Worm (Caenorhabditis elegans) whole organism, late embryonic: ENCODE data around the gene C06E2.5.

Experiments used
- C08G9.2 ChIP-seq: sonication (generic microtip); optimal IDR thresholded peaks from 2 replicates; lab custom pipeline; 2016; ENCODE audit warnings: mild to moderate bottlenecking, missing genetic modification characterization, moderate library complexity, missing compliant biosample characterization
- C38D4.7 ChIP-seq: fragments of 200-800 bp; sonication (Bioruptor generic); optimal IDR thresholded peaks from 2 replicates; lab custom pipeline; 2018; ENCODE audit warnings: mild to moderate bottlenecking, missing genetic modification characterization, moderate library complexity, missing compliant biosample characterization
- F13H6.1 ChIP-seq: sonication (generic microtip); optimal IDR thresholded peaks from 2 replicates; lab custom pipeline; 2016; ENCODE audit warnings: missing genetic modification characterization, missing compliant biosample characterization
- K02D7.2 ChIP-seq: sonication (generic microtip); optimal IDR thresholded peaks from 2 replicates; lab custom pipeline; 2017; ENCODE audit warnings: mild to moderate bottlenecking, missing genetic modification characterization, missing compliant biosample characterization
- K09A11.1 ChIP-seq: sonication (generic microtip); optimal IDR thresholded peaks from 2 replicates; lab custom pipeline; 2017; ENCODE audit warnings: antibody characterized with exemption, mild to moderate bottlenecking, missing genetic modification characterization, missing compliant biosample characterization; ENCODE audit not compliant: insufficient read depth
- Y22D7AL.16 ChIP-seq: sonication (generic microtip); optimal IDR thresholded peaks from 2 replicates; lab custom pipeline; 2016; ENCODE audit warnings: missing genetic modification characterization, missing compliant biosample characterization
- ahr-1 ChIP-seq: sonication (generic microtip); optimal IDR thresholded peaks from 2 replicates; lab custom pipeline; 2016; ENCODE audit warnings: missing genetic modification characterization, missing compliant biosample characterization
- ama-1 ChIP-seq: fragments of 150-350 bp; optimal IDR thresholded peaks from 2 replicates; lab custom pipeline; 2014
- ceh-14 ChIP-seq: sonication (generic microtip); optimal IDR thresholded peaks from 2 replicates; lab custom pipeline; 2016; ENCODE audit warnings: missing genotype, missing genetic modification characterization, missing compliant biosample characterization
- ceh-18 ChIP-seq: sonication (generic microtip); optimal IDR thresholded peaks from 2 replicates; lab custom pipeline; 2016; ENCODE audit warnings: missing genetic modification characterization, missing compliant biosample characterization
- ceh-2 ChIP-seq: sonication (generic microtip); optimal IDR thresholded peaks from 2 replicates; lab custom pipeline; 2016; ENCODE audit warnings: missing genotype, missing genetic modification characterization, missing compliant biosample characterization
- ceh-24 ChIP-seq: sonication (generic microtip); optimal IDR thresholded peaks from 2 replicates; lab custom pipeline; 2016; ENCODE audit warnings: mild to moderate bottlenecking, missing genetic modification characterization, missing compliant biosample characterization
- ceh-48 ChIP-seq: sonication (generic microtip); optimal IDR thresholded peaks from 2 replicates; lab custom pipeline; 2016; ENCODE audit warnings: missing genetic modification characterization, inconsistent platforms, missing compliant biosample characterization
- ceh-6 ChIP-seq: fragments of 200-800 bp; sonication (Bioruptor generic); optimal IDR thresholded peaks from 2 replicates; lab custom pipeline; 2018; ENCODE audit warnings: mild to moderate bottlenecking, missing genetic modification characterization, missing compliant biosample characterization
- ceh-9 ChIP-seq: sonication (generic microtip); optimal IDR thresholded peaks from 2 replicates; lab custom pipeline; 2016; ENCODE audit warnings: mild to moderate bottlenecking, missing genetic modification characterization, inconsistent platforms, missing compliant biosample characterization
- dmd-4 ChIP-seq: sonication (generic microtip); optimal IDR thresholded peaks from 2 replicates; lab custom pipeline; 2016; ENCODE audit warnings: borderline replicate concordance, missing genetic modification characterization, missing compliant biosample characterization
- elt-4 ChIP-seq: sonication (generic microtip); optimal IDR thresholded peaks from 2 replicates; lab custom pipeline; 2016; ENCODE audit warnings: missing genetic modification characterization, missing compliant biosample characterization
- fkh-10 ChIP-seq: fragments of 150-350 bp; optimal IDR thresholded peaks from 2 replicates; lab custom pipeline; 2014; ENCODE audit warnings: missing biosample characterization, missing genetic modification reagents, missing genetic modification characterization
- fkh-6 ChIP-seq: sonication (generic microtip); optimal IDR thresholded peaks from 2 replicates; lab custom pipeline; 2016; ENCODE audit warnings: missing genetic modification characterization, missing compliant biosample characterization
- hlh-13 ChIP-seq: fragments of 200-800 bp; sonication (Bioruptor generic); optimal IDR thresholded peaks from 2 replicates; lab custom pipeline; 2018; ENCODE audit warnings: mild to moderate bottlenecking, missing genetic modification characterization, missing compliant biosample characterization
- hlh-30 ChIP-seq: sonication (generic microtip); optimal IDR thresholded peaks from 2 replicates; lab custom pipeline; 2017; ENCODE audit warnings: antibody characterized with exemption, missing genetic modification characterization, missing compliant biosample characterization; ENCODE audit not compliant: insufficient read depth
- hlh-6 ChIP-seq: sonication (generic microtip); optimal IDR thresholded peaks from 2 replicates; lab custom pipeline; 2016; ENCODE audit warnings: missing genotype, missing genetic modification characterization, missing compliant biosample characterization
- lim-6 ChIP-seq: sonication (generic microtip); optimal IDR thresholded peaks from 2 replicates; lab custom pipeline; 2016; ENCODE audit warnings: missing genetic modification characterization, missing compliant biosample characterization
- lin-11 ChIP-seq: fragments of 200-800 bp; sonication (Bioruptor generic); optimal IDR thresholded peaks from 2 replicates; lab custom pipeline; 2018; ENCODE audit warnings: mild to moderate bottlenecking, missing genetic modification characterization, missing compliant biosample characterization
- nfya-1 ChIP-seq: sonication (generic microtip); optimal IDR thresholded peaks from 2 replicates; lab custom pipeline; 2017; ENCODE audit warnings: missing genetic modification characterization, mild to moderate bottlenecking, missing compliant biosample characterization, antibody characterized with exemption, moderate library complexity
- pat-9 ChIP-seq: fragments of 200-800 bp; sonication (Bioruptor generic); optimal IDR thresholded peaks from 2 replicates; lab custom pipeline; 2018; ENCODE audit warnings: mild to moderate bottlenecking, missing genetic modification characterization, moderate library complexity, missing compliant biosample characterization
- pha-2 ChIP-seq: sonication (generic microtip); optimal IDR thresholded peaks from 2 replicates; lab custom pipeline; 2017; ENCODE audit warnings: mild to moderate bottlenecking, missing genetic modification characterization, missing compliant biosample characterization
- pqm-1 ChIP-seq: sonication (generic microtip); optimal IDR thresholded peaks from 2 replicates; lab custom pipeline; 2016; ENCODE audit warnings: missing genetic modification characterization, missing compliant biosample characterization
- rnt-1 ChIP-seq: sonication (generic microtip); optimal IDR thresholded peaks from 2 replicates; lab custom pipeline; 2016; ENCODE audit warnings: missing genetic modification characterization, missing compliant biosample characterization
- sdc-2 ChIP-seq: sonication (generic microtip); optimal IDR thresholded peaks from 2 replicates; lab custom pipeline; 2016; ENCODE audit warnings: missing genotype, missing genetic modification characterization, missing compliant biosample characterization
- sox-2 ChIP-seq: fragments of 200-800 bp; sonication (Bioruptor generic); IDR thresholded peaks from 2 replicates; pipeline ENCODE4 v1.3.6; 2022; ENCODE audit warnings: missing genetic modification reagents, missing genetic modification characterization, missing compliant biosample characterization
- sox-4 ChIP-seq: sonication (generic microtip); optimal IDR thresholded peaks from 2 replicates; lab custom pipeline; 2017; ENCODE audit warnings: mild to moderate bottlenecking, missing genetic modification characterization, inconsistent platforms, missing compliant biosample characterization
- syd-9 ChIP-seq: sonication (generic microtip); optimal IDR thresholded peaks from 2 replicates; lab custom pipeline; 2016; ENCODE audit warnings: mild to moderate bottlenecking, missing genetic modification characterization, moderate library complexity, missing compliant biosample characterization
- tbx-2 ChIP-seq: sonication (generic microtip); optimal IDR thresholded peaks from 2 replicates; lab custom pipeline; 2016; ENCODE audit warnings: missing genetic modification characterization, missing compliant biosample characterization
- ttx-3 ChIP-seq: sonication (generic microtip); optimal IDR thresholded peaks from 2 replicates; lab custom pipeline; 2016; ENCODE audit warnings: missing genetic modification reagents, missing genetic modification characterization, missing compliant biosample characterization
- unc-3 ChIP-seq, 2 experiments: fragments of 200-800 bp in 1 of 2; sonication (Bioruptor generic) in 1 of 2; sonication (generic microtip) in 1 of 2; conservative IDR thresholded peaks in 1 of 2; optimal IDR thresholded peaks in 1 of 2; 2 replicates each; pipeline versions ENCODE4 v1.3.6 to Lab custom; 2016 to 2022; ENCODE audit warnings: missing compliant biosample characterization in 2 of 2, missing genetic modification characterization in 2 of 2, missing genetic modification reagents in 1 of 2
- unc-42 ChIP-seq: sonication (generic microtip); optimal IDR thresholded peaks from 2 replicates; lab custom pipeline; 2016; ENCODE audit warnings: missing genotype, missing genetic modification characterization, missing compliant biosample characterization

C06E2.5 gene

DNA sequence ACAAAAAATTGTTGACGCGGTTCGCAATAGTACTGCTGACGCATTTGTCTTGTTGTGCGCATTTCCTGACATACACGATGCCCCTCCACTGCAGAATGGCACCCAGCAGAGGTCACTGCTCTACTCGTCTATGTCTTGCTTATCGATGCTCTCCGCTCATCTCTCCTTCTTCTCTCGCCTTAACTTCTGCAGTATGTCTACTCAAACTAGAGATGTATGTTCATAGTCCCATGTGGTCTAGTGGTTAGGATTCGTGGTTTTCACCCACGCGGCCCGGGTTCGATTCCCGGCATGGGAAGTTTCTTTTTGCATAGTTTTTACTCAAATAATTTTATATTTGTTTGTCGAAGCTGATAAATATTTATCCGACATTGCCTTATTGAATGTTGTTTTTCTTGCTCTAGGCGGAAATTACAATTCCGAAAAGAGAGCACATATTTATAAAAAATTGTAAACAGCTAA, 21.8 kb downstream of the C06E2.5 start, which contains the start of gene C28G1.2 (continued):
- TF ChIP-seq ceh-9 (tag; lab: Kevin White, UChicago) = peak; percentile 87
- TF ChIP-seq ahr-1 (tag; lab: Kevin White, UChicago) = peak; percentile 92
- peak; percentile 91 for TF ChIP-seq lin-11 (tag; lab: Kevin White, UChicago)
- peak; percentile 74 for TF ChIP-seq lim-6 (tag; lab: Kevin White, UChicago)
- peak; percentile 96 for TF ChIP-seq rnt-1 (tag; lab: Kevin White, UChicago)
- TF ChIP-seq pha-2 (tag; lab: Kevin White, UChicago) = peak; percentile 94
- peak; percentile 89 for TF ChIP-seq nfya-1 (tag; lab: Kevin White, UChicago)
- peak; percentile 95 for TF ChIP-seq tbx-2 (tag; lab: Kevin White, UChicago)
- TF ChIP-seq hlh-30 (tag; lab: Kevin White, UChicago) = peak; percentile 76
- peak; percentile 91 for TF ChIP-seq fkh-6
- peak; percentile 94 for TF ChIP-seq ceh-18 (tag; lab: Kevin White, UChicago)
- peak; percentile 92 for TF ChIP-seq ceh-14 (tag; lab: Kevin White, UChicago)
- TF ChIP-seq ttx-3 = peak; percentile 95
- TF ChIP-seq elt-4 (tag; lab: Kevin White, UChicago) = peak; percentile 90
- TF ChIP-seq fkh-10 (GFP tag; lab: Kevin White, UChicago) = peak; percentile 80
- TF ChIP-seq syd-9 (tag; lab: Kevin White, UChicago) = peak; percentile 96
- peak; percentile 87 for TF ChIP-seq K09A11.1
- peak; percentile 93 for TF ChIP-seq sdc-2 (tag; lab: Kevin White, UChicago)
- TF ChIP-seq pat-9 (tag; lab: Kevin White, UChicago) = peak; percentile 93
- TF ChIP-seq C08G9.2 (tag; lab: Kevin White, UChicago) = peak; percentile 87
- peak; percentile 94 for TF ChIP-seq F13H6.1 (tag; lab: Kevin White, UChicago)
- peak; percentile 93 for TF ChIP-seq hlh-6 (tag; lab: Kevin White, UChicago)
- TF ChIP-seq sox-4 = peak; percentile 94
- peak; percentile 94 for TF ChIP-seq K02D7.2
- no peak for TF ChIP-seq ama-1 (lab: Kevin White, UChicago)
- peak; percentile 89 for TF ChIP-seq ceh-48 (tag; lab: Kevin White, UChicago)
- peak; percentile 92 for TF ChIP-seq C38D4.7 (GFP tag; lab: Kevin White, UChicago)

DNA sequence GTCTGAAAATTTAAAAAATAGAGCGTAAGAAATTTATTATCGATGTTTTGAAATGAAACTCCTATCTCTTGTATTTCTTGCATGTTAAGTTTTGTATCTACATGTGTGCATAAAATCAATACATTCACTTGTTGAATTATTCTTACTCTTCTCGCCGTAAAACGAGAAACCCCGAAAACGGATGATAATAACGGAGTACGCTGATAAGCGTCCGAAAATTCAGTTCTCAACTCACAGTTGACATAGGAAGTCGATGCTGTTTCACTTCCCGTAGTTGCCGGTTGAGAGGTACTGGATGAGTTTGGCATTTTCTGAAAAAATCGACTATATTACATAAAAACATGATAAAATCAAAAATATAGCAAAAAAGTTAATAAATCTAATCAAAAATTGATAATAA, 22.3 kb downstream of the C06E2.5 start, which contains the start of gene sec-15:
TSS of gene sec-15 (minus strand) at position 311 of the 400 bp plus-strand sequence.
- TF ChIP-seq ceh-2 (tag; lab: Kevin White, UChicago) = no peak
- no peak for TF ChIP-seq K09A11.1
- TF ChIP-seq unc-3 (GFP tag; conservative IDR thresholded peaks at IDR 0.05; lab: Robert Waterston, UW) = no peak
- TF ChIP-seq unc-3 (tag; optimal IDR thresholded peaks at IDR 0.05; lab: Kevin White, UChicago) = no peak
- no peak for TF ChIP-seq unc-42
- no peak for TF ChIP-seq hlh-6 (tag; lab: Kevin White, UChicago)
- no peak for TF ChIP-seq K02D7.2
- no peak for TF ChIP-seq hlh-13 (GFP tag; lab: Kevin White, UChicago)
- TF ChIP-seq Y22D7AL.16 (tag; lab: Kevin White, UChicago) = no peak
- TF ChIP-seq ceh-6 = no peak
- no peak for TF ChIP-seq syd-9 (tag; lab: Kevin White, UChicago)
- TF ChIP-seq pqm-1 = no peak
- TF ChIP-seq ceh-24 = no peak
- TF ChIP-seq, all 69 proteins: peak for 0

DNA sequence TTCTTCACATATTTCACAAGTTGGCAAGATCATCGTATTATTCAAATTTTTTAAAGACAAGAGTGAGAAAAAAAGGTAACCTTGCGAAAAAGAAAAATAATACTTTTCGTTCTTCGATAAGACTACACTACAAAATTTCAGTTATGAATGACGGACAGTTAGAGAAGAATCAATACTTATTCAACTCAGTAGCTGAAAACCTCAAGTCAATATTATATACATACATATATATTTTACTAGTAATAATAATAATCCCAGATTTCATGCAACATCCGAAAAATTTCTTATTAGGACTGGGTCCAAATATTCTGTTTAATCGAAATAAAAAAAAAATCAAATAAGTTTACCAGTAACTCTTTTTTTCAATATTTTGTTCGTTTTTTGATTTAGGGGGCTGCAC, 26.6 kb downstream of the C06E2.5 start, which contains the start of gene C28G1.6:
TSS of gene C28G1.6 (minus strand) at position 101 of the 400 bp plus-strand sequence.
- TF ChIP-seq Y22D7AL.16 (tag; lab: Kevin White, UChicago) (no peak), K09A11.1 (no peak), sdc-2 (tag; lab: Kevin White, UChicago) (no peak), ceh-48 (tag; lab: Kevin White, UChicago) (no peak), unc-42 (no peak), ttx-3 (no peak), ahr-1 (tag; lab: Kevin White, UChicago) (no peak), C08G9.2 (tag; lab: Kevin White, UChicago) (no peak), ceh-6 (no peak), sox-2 (GFP tag; lab: Robert Waterston, UW) (no peak), dmd-4 (no peak), K02D7.2 (no peak)
